Fruit fly (Drosophila melanogaster): ENCODE data around the gene Diap1.
A peak's percentile ranks its signal among the peaks of the same experiment; 100 is the strongest.

DNA sequence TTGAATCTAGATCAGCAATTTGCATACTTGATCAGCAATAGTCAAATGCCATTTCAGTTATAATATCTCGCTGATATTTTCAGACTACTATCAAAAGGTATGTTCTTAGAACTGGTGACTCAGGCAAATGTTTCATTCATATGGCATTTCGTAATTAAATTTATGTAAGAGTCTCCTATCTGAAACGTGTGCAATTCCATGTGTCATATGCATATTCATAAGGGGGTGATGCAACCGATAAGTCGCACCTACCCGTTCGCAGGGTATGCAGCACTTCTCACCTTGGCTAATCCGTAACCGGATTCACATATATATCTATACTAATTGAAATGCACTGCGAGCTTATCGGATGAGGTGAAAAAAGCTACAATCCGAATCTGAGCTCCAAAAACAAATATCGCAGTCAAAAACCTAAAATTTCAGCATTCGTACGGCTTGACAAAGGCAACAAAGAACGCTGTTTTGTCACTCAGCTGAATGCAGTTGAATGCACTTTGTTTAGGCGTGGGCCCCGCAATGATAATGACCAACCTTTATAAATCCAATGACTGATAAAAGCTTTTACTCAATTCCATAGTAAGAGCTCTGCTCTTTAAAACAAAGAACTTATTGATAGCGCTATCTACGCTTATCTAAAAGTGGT is 13.0 kb downstream of the Diap1 start:
- peak; percentile 95 for TF ChIP-seq EcR (GFP tag; optimal IDR thresholded peaks at IDR 0.05)
- peak; percentile 4 for TF ChIP-seq CG15710 (tag; optimal IDR thresholded peaks at IDR 0.05)
- peak; percentile 79 for TF ChIP-seq Ets98B (GFP tag; IDR thresholded peaks at IDR 0.05)
- TF ChIP-seq CG9948 (tag; optimal IDR thresholded peaks at IDR 0.05), result no peak
- peak; percentile 53 for TF ChIP-seq Pif1A (GFP tag; optimal IDR thresholded peaks at IDR 0.05)
- TF ChIP-seq CG4496 (GFP tag; IDR thresholded peaks at IDR 0.05), result peak; percentile 76
- no peak for TF ChIP-seq CG13204 (GFP tag; optimal IDR thresholded peaks at IDR 0.05)
- TF ChIP-seq CG14655 (GFP tag; optimal IDR thresholded peaks at IDR 0.05), result peak; percentile 31
- no peak for TF ChIP-seq CG10348 (GFP tag; IDR thresholded peaks at IDR 0.05)
- peak; percentile 4 for TF ChIP-seq Pif1B (GFP tag; optimal IDR thresholded peaks at IDR 0.05)
